Worm (Caenorhabditis elegans): Measurements from ENCODE around the gene fbxb-25.

- TF ChIP-seq che-1 (tag; optimal IDR thresholded peaks at IDR 0.05) (no peak), ama-1 (optimal IDR thresholded peaks at IDR 0.05) (no peak), fkh-6 (tag; optimal IDR thresholded peaks at IDR 0.05) (no peak), Y22D7AL.16 (tag; optimal IDR thresholded peaks at IDR 0.05) (no peak), pha-4 (tag; optimal IDR thresholded peaks at IDR 0.05) (no peak), unc-3 (GFP tag; conservative IDR thresholded peaks at IDR 0.05) (no peak), unc-3 (tag; optimal IDR thresholded peaks at IDR 0.05) (no peak), K02D7.2 (tag; optimal IDR thresholded peaks at IDR 0.05) (no peak), dmd-4 (tag; optimal IDR thresholded peaks at IDR 0.05; ENCODE audit: borderline replicate concordance) (no peak), pros-1 (tag; optimal IDR thresholded peaks at IDR 0.05) (no peak), sdc-2 (tag; optimal IDR thresholded peaks at IDR 0.05) (no peak), tbx-2 (tag; optimal IDR thresholded peaks at IDR 0.05) (no peak), C08G9.2 (tag; optimal IDR thresholded peaks at IDR 0.05) (no peak)
These were observed 21.0 kb upstream of the fbxb-25 start, which contains the start of gene ZC204.14 for ce11 chrII:1662881-1663280.

All from whole organism, late embryonic.